Worm (Caenorhabditis elegans) whole organism, L4/young adult: ENCODE results near the gene Y32B12B.4.

ENCODE experiments used
- W03F9.2 ChIP-seq: fragments of 150-350 bp; optimal IDR thresholded peaks from 2 replicates; lab custom pipeline; 2014; ENCODE audit warnings: missing biosample characterization, missing genetic modification characterization
- dao-5 ChIP-seq: sonication (generic microtip); optimal IDR thresholded peaks from 2 replicates; lab custom pipeline; 2016; ENCODE audit warnings: missing genotype, missing genetic modification characterization, moderate library complexity, missing compliant biosample characterization
- him-1 ChIP-seq: sonication (generic microtip); optimal IDR thresholded peaks from 2 replicates; lab custom pipeline; 2016; ENCODE audit warnings: missing genotype, missing genetic modification reagents, missing genetic modification characterization, missing compliant biosample characterization

The Y32B12B.4 gene

DNA sequence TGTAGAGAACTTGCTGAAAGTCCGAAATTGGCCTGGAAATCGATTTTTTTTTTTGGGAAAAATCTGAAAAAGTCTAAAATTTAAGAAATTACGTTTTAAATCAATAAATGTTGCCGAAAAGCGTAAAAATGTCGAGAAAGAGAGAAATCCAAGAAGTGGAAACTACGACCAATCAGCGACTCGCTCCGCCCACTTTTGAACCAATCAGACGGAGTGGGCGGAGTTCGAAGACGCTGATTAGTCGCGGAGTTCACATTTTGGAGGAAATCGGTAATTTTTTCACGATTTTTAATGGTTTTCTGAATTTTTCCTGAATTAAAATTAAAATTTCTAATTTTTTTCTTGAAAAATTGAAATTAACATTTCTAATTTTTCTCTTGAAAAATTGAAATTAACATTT is 13.5 kb upstream of the Y32B12B.4 start:
- TF ChIP-seq dao-5 (tag; lab: Kevin White, UChicago), result no peak
- no peak for TF ChIP-seq W03F9.2 (tag; lab: Kevin White, UChicago)
- TF ChIP-seq him-1 (tag; lab: Kevin White, UChicago), result no peak

DNA sequence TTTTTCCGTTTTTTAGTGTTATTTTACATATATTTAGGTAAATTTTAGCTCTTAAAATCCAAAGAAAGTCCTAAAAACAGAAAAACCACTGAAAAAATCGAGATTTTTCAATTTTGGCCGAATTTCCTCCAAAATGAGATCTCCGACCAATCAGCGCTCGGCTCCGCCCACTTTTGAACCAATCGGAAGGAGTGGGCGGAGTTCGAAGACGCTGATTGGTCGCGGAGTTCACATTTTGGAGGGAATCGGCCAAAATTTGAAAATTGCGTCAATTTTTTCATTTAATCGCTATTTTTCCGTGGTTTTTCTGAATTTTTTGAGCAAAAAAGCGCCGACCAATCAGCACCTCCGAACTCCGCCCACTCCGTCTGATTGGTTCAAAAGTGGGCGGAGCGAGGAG is 12.5 kb upstream of the Y32B12B.4 start:
- TF ChIP-seq him-1 (tag; lab: Kevin White, UChicago), result no peak
- TF ChIP-seq W03F9.2 (tag; lab: Kevin White, UChicago), result no peak
- TF ChIP-seq dao-5 (tag; lab: Kevin White, UChicago), result no peak

DNA sequence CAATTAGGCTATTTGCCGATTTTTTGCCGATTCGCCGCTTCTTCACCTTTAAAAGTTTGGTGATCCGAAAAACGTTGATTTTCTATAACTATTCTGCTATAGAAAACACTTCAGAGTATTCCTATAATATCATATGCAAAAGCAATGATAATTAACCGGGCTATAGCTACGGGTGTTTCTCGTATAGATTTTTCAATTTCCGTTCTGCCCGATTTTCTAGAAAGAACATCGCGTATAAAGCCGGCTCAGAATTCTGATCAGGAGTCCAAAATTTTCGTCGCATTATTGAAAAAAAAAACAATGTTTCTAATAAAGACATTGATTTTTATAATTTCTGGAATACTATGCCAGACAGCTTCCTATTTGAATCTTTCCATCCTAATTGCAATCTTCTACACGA is 2.4 kb upstream of the Y32B12B.4 start, which contains the start of gene srbc-65:
srbc-65 (plus strand) TSS at position 301 of the 400 bp plus-strand sequence.
- no peak for TF ChIP-seq W03F9.2 (tag; lab: Kevin White, UChicago)
- TF ChIP-seq him-1 (tag; lab: Kevin White, UChicago), result no peak
- no peak for TF ChIP-seq dao-5 (tag; lab: Kevin White, UChicago)

DNA sequence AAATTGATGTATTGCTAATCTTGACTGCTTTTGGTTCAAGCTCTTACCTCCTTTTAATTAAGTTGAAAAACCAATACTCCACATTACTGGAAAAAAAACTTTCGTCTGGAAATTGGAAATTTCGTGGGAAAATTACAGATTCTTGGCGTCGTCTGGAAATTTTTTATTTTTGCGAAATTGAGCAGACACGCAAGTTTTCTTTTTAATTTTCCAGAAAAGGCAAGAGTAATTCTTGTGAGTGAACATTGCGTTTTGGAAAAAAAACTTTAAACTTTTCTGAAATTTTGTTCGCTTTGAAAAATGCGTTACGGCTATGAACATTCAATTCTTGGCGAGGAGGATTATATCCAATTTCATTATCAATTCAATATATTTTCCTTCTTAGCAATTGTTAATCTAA is 12.5 kb downstream of the Y32B12B.4 start, which contains the start of gene sru-45:
sru-45 (plus strand) TSS at position 301 of the 400 bp plus-strand sequence.
- TF ChIP-seq W03F9.2 (tag; lab: Kevin White, UChicago), result no peak
- no peak for TF ChIP-seq him-1 (tag; lab: Kevin White, UChicago)
- no peak for TF ChIP-seq dao-5 (tag; lab: Kevin White, UChicago)

DNA sequence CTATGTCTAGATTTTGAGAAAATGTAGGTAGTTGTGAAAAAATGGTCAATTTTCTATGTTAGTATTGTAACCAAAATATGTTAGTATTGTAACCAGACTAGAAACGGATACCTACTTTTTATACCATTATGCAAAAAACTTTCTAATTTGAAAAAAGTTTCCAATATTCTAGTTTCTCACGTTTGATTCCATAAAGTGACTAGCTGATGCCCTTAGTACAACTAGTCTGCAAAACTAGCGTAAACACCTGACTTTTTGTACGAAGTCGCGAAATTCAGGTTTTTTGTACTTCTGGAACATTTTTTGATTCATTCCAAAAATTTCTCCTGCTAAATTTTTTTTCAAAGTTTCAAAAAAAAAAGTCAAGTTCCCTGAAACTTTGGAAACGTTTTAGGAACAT is 14.9 kb downstream of the Y32B12B.4 start:
- TF ChIP-seq W03F9.2 (tag; lab: Kevin White, UChicago), result no peak
- TF ChIP-seq him-1 (tag; lab: Kevin White, UChicago), result no peak
- TF ChIP-seq dao-5 (tag; lab: Kevin White, UChicago), result no peak

DNA sequence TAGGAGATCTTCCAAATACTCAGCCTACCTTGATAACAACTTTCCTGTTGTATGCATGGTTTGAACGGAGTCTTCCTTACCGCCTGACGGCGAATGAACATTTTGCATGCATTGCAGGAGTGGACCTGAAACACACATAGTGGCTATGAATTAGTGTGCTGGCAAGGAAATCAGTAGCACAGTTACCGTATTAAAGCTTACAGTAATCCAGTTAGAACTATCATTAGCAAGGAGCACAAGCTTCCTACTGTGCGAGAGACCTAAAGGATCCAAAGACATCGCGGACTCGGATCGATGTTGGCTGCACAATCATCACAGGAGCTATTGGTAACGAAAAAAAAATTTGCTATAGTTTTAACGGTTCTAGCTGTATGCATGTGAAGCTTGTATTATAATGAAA is 17.6 kb downstream of the Y32B12B.4 start, which contains the start of gene nhr-233:
nhr-233 (minus strand) TSS at position 101 of the 400 bp plus-strand sequence.
- TF ChIP-seq dao-5 (tag; lab: Kevin White, UChicago) (no peak), W03F9.2 (tag; lab: Kevin White, UChicago) (no peak), him-1 (tag; lab: Kevin White, UChicago) (no peak)

DNA sequence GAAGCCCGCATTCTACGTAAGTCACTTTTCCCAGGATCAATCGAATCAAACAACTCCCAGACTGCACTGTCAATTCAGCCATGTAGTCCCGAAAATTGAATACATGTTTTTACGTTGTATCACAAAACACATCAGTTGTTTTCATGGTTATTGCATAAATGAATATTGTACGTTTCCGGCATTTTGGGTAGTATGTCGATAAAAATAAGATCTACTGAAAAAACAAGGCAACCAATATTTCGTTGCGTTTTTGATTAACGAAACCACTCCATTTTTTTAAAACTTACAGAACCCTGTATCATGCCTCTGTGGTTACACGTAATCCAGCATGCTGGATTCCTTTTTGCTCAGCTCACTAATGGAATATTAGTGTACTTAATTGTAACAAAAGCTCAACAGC is 20.0 kb downstream of the Y32B12B.4 start, which contains the start of gene str-149:
str-149 (plus strand) TSS at position 301 of the 400 bp plus-strand sequence.
- no peak for TF ChIP-seq him-1 (tag; lab: Kevin White, UChicago)
- no peak for TF ChIP-seq dao-5 (tag; lab: Kevin White, UChicago)
- TF ChIP-seq W03F9.2 (tag; lab: Kevin White, UChicago), result no peak

DNA sequence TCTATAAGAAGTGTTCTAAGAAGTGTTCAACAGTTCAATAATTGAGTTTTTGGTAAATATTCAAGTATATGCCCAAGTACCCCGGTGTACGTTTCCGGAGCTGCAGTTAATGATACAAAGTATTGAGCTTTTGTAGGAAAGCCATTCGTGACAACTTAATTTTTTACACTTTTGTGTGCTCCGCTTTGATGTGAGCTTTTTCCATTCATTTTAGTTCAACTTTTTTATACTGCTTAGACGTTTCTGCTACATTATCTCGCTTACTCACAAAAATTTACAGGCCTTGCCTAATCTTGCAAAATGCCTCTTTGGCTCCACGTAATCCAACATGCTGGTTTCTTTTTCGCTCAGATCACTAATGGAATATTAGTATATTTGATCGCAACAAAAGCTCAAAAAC is 22.8 kb downstream of the Y32B12B.4 start, which contains the start of gene str-151:
str-151 (plus strand) TSS at position 301 of the 400 bp plus-strand sequence.
- TF ChIP-seq dao-5 (tag; lab: Kevin White, UChicago), result no peak
- no peak for TF ChIP-seq W03F9.2 (tag; lab: Kevin White, UChicago)
- TF ChIP-seq him-1 (tag; lab: Kevin White, UChicago), result no peak

DNA sequence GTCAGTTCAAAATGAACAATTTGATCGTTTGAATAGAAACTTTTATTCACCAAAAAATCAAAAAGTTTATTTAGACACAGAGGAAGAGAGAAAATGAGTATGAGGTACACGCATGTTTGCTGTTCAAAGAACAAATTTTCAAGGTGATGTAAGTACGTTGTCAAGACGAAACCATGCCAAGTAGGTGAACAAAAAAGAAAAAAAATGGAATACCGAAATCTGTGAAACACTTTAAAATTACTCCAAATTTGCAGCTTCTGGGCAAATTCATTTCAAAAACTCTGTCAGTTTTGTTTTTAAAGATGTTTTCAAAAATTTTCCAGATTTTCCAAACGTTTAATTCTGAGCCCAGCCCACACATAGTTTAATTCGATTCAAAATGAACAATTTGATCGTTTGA is 27.3 kb downstream of the Y32B12B.4 start, which contains the start of gene nhr-271:
nhr-271 (minus strand) TSS at position 101 of the 400 bp plus-strand sequence.
- TF ChIP-seq dao-5 (tag; lab: Kevin White, UChicago) (no peak), him-1 (tag; lab: Kevin White, UChicago) (no peak), W03F9.2 (tag; lab: Kevin White, UChicago) (no peak)

DNA sequence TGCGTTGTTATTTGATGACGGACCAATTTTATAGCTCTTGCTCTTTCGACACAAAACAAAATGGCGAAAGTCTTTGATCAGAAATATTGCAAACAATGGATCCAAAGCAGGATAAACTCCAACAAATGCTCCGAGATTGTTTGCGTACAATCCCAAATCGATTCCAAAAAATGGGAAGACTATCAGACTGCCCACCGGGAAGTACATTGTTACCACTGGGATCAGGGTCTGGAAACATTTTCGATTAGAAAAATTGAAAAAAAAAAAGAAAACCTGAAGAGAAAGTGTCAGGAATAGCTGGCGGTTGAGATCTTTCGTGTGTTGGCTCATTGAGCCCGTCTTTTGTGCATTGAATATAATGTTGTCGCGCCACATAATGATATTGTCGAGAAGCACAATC is 27.9 kb downstream of the Y32B12B.4 start:
- TF ChIP-seq him-1 (tag; lab: Kevin White, UChicago) (no peak), W03F9.2 (tag; lab: Kevin White, UChicago) (no peak), dao-5 (tag; lab: Kevin White, UChicago) (no peak)

DNA sequence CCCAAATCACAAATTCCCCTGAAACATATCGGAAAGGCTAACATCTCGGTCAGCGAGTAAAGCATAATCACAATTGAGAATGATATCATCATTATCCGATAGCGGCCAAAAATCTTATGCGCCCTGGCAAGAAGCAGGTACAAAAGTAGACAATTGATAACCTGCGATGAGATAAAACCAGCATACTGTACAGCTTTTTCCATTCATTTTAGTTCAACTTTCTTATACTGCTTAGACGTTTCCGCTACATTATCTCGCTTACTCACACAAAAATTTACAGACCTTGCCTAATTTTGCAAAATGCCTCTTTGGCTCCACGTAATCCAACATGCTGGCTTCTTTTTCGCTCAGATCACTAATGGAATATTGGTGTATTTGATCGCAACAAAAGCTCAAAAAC is 29.8 kb downstream of the Y32B12B.4 start, which contains the start of gene str-150:
str-150 (plus strand) TSS at position 301 of the 400 bp plus-strand sequence.
- no peak for TF ChIP-seq him-1 (tag; lab: Kevin White, UChicago)
- TF ChIP-seq dao-5 (tag; lab: Kevin White, UChicago), result no peak
- no peak for TF ChIP-seq W03F9.2 (tag; lab: Kevin White, UChicago)

DNA sequence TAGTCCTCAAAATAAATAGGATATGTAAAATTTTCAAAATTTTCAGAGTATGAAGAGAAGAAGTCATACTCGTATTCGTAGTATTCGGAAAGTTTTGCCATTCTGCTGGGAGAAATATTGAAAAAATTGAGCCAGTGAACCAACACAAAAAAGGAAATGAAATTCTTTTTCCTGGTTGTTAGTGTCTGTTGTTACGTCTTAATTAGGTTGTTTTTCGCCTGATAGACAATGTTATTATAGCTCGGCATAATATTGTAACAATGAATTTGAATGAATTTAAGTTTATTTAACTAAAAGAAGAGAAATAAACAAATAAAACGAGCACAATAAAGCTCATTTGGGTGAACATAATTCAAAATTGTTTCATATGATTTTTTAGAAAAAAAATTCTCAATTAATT is 35.3 kb downstream of the Y32B12B.4 start, which contains the start of gene srw-73:
srw-73 (minus strand) TSS at position 101 of the 400 bp plus-strand sequence.
- TF ChIP-seq dao-5 (tag; lab: Kevin White, UChicago), result no peak
- TF ChIP-seq him-1 (tag; lab: Kevin White, UChicago), result no peak
- TF ChIP-seq W03F9.2 (tag; lab: Kevin White, UChicago), result no peak

DNA sequence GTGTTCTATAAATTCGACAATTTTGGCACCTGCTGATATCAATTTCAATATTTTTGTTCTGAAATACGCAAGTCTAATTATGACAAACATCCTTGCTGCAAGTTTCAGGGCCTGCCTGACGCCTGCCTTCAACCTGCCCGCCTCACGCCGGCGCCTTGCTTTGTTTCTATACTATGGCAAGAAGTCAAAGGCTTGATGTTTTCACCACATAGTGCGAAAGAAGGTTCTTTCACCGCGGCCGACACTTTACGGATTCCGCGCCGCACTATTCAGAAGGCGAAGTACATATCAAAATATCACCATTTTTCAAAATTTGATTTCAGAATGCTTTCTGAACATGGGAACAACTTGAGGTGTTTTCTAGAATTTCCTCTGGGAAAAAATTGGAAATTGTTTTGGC is 36.4 kb downstream of the Y32B12B.4 start:
- TF ChIP-seq dao-5 (tag; lab: Kevin White, UChicago) (no peak), him-1 (tag; lab: Kevin White, UChicago) (no peak), W03F9.2 (tag; lab: Kevin White, UChicago) (no peak)
